Worm (Caenorhabditis elegans): ENCODE measurements around the gene dmsr-15.

DNA sequence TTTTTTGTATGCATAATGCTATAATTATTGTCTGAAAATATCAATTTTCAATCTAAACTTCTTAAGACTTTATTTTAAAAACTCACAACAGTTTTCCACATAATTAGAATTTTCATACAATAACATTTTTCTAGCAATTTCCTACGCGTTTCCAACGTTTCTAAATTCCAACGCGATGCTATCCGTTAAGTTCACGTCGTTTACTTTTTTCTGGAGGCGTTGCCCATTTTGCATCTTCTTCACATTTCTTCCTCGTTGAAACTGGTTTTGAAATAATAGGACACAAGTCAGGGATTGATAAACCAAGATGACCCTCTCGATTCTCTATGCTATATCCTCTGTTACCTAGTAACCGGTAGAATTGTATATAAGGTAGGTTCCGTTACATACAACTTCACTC is 6.6 kb upstream of the dmsr-15 start, which contains the start of the genes T15B7.14 and col-143:
- TF ChIP-seq ama-1 (optimal IDR thresholded peaks at IDR 0.05): no peak
- no peak for TF ChIP-seq unc-62 (GFP tag; optimal IDR thresholded peaks at IDR 0.05)
